Worm (Caenorhabditis elegans) whole organism, young adult: Measurements from ENCODE around the gene F59C12.3.

Experiments
- ccch-3 ChIP-seq: fragments of 200-800 bp; sonication (Bioruptor generic); optimal IDR thresholded peaks from 2 replicates; lab custom pipeline; 2018; ENCODE audit warnings: mild to moderate bottlenecking, missing genetic modification characterization, missing compliant biosample characterization
- ceh-91 ChIP-seq: fragments of 200-800 bp; sonication (Bioruptor generic); IDR thresholded peaks from 2 replicates; pipeline ENCODE4 v1.3.6; 2022; ENCODE audit warnings: missing genetic modification reagents, missing genetic modification characterization, missing compliant biosample characterization
- egl-18 ChIP-seq: fragments of 200-800 bp; sonication (Bioruptor generic); IDR thresholded peaks from 2 replicates; pipeline ENCODE4 v1.3.6; 2022; ENCODE audit warnings: missing genetic modification reagents, missing genetic modification characterization, missing compliant biosample characterization
- egrh-3 ChIP-seq: fragments of 200-800 bp; sonication (Bioruptor generic); IDR thresholded peaks from 2 replicates; pipeline ENCODE4 v1.3.6; 2022; ENCODE audit warnings: missing genetic modification reagents, missing genetic modification characterization, missing compliant biosample characterization
- nfya-1 ChIP-seq: sonication (generic microtip); optimal IDR thresholded peaks from 2 replicates; lab custom pipeline; 2017; ENCODE audit warnings: antibody characterized with exemption, missing compliant biosample characterization, missing genetic modification characterization, borderline replicate concordance; ENCODE audit not compliant: insufficient read depth
- nhr-27 ChIP-seq: fragments of 200-800 bp; sonication (Bioruptor generic); optimal IDR thresholded peaks from 2 replicates; lab custom pipeline; 2018; ENCODE audit warnings: mild to moderate bottlenecking, missing genetic modification characterization, moderate library complexity, missing compliant biosample characterization
- pha-4 ChIP-seq: fragments of 150-350 bp; sonication (generic microtip); optimal IDR thresholded peaks from 2 replicates; lab custom pipeline; 2014; ENCODE audit warnings: missing biosample characterization, missing genetic modification reagents, missing genetic modification characterization

DNA sequence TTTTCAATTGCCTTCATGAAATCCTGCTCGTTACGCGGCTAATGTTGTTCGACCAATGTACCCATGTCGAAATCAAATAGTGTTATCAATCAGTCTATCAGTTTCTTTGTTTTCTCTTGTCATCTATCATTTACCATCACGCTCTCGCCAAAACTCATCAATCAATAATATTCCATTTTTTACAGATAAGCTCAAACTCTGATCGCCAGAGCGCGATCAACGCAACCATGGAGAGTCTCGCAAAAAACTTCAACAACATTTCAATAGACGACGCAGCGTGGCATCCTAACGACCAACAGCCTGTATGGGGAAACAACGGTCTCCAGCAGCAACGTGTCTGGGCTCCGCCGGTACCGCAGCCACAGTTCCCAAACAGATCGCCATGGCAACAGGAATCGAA, 3.9 kb upstream of the F59C12.3 start, which contains the start of gene ain-1:
- TF ChIP-seq egl-18 (GFP tag; lab: Robert Waterston, UW) (no peak), nfya-1 (no peak), egrh-3 (GFP tag; lab: Robert Waterston, UW) (no peak), ceh-91 (GFP tag; lab: Robert Waterston, UW) (no peak), pha-4 (tag; lab: Kevin White, UChicago) (no peak), ccch-3 (GFP tag; lab: Kevin White, UChicago) (no peak), nhr-27 (tag; lab: Kevin White, UChicago) (no peak)
